Fruit fly (Drosophila melanogaster): ENCODE results near the gene CG42537.

The CG42537 gene

DNA sequence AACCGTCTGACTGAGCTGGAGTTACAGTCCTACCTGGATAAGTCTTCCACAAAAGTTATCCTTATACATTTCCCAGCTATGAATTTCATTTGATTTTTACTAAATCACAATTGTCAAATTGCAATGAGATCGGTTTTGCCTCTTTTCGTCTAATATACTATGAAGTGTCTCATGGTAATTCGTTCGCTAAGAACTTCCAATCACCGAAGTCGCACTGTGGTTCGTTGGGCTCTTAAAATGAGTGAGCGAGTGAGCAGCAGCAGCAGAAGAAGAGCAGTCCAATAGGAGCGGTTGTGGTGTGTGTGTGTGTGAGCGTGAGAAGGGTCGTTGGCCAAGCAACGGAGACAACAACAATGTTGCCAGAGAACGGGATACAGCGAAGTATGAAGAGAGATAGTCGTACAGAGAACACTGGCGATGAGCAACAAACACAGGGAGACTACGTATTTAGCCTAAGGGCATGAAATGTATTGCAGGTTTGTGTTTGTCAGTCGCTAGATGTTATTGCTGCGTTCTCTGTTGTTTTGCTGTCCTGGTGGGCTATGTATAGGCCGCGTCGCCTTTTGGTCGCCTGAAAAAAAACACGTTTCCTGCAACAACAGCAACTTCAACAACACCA is 46.5 kb downstream of the CG42537 start (continued):
- TF ChIP-seq ERR (GFP tag; optimal IDR thresholded peaks at IDR 0.05) (peak; percentile 91), CG16863 (GFP tag; optimal IDR thresholded peaks at IDR 0.05) (peak; percentile 91), CG14014 (GFP tag; IDR thresholded peaks at IDR 0.05) (peak; percentile 91), Hmx (GFP tag; optimal IDR thresholded peaks at IDR 0.05) (no peak), sim (GFP tag; IDR thresholded peaks at IDR 0.05) (peak; percentile 74; the same call in 1 of the 2 replicates), nerfin-1 (tag; optimal IDR thresholded peaks at IDR 0.05) (peak; percentile 80), CG4404 (GFP tag; IDR thresholded peaks at IDR 0.05) (peak; percentile 92), CrebB (tag; optimal IDR thresholded peaks at IDR 0.05) (peak; percentile 91), CG7786 (GFP tag; optimal IDR thresholded peaks at IDR 0.05) (peak; percentile 95), CG18011 (GFP tag; optimal IDR thresholded peaks at IDR 0.05) (peak; percentile 80), gsb-n (tag; optimal IDR thresholded peaks at IDR 0.05) (peak; percentile 88), CG8924 (tag; optimal IDR thresholded peaks at IDR 0.05) (peak; percentile 93), pfk (GFP tag; optimal IDR thresholded peaks at IDR 0.05) (peak; percentile 32), CG13775 (GFP tag; optimal IDR thresholded peaks at IDR 0.05) (peak; percentile 89), Dll (GFP tag; IDR thresholded peaks at IDR 0.05; ENCODE audit: partially characterized antibody) (peak; percentile 52; the same call in 1 of the 4 replicates), CG1647 (GFP tag; optimal IDR thresholded peaks at IDR 0.05) (peak; percentile 84), Opbp (GFP tag; IDR thresholded peaks at IDR 0.05; ENCODE audit: partially characterized antibody) (no peak), CG17186 (GFP tag; optimal IDR thresholded peaks at IDR 0.05) (peak; percentile 44), Myb (GFP tag; optimal IDR thresholded peaks at IDR 0.05) (peak; percentile 82), MTF-1 (GFP tag; optimal IDR thresholded peaks at IDR 0.05; ENCODE audit: borderline replicate concordance) (peak; percentile 78), CG17328 (GFP tag; IDR thresholded peaks at IDR 0.05) (peak; percentile 94), usp (GFP tag; optimal IDR thresholded peaks at IDR 0.05) (no peak), aop (GFP tag; IDR thresholded peaks at IDR 0.05) (peak; percentile 69), CG17568 (GFP tag; optimal IDR thresholded peaks at IDR 0.05) (peak; percentile 87), CG12155 (GFP tag; optimal IDR thresholded peaks at IDR 0.05) (peak; percentile 92), CG7987 (GFP tag; optimal IDR thresholded peaks at IDR 0.05) (peak; percentile 66), chinmo (GFP tag; IDR thresholded peaks at IDR 0.05; ENCODE audit: partially characterized antibody) (0 out of 4 replicates have a peak, but pooled peaks have one; percentile 55), Hand (GFP tag; optimal IDR thresholded peaks at IDR 0.05) (peak; percentile 95), gsb (GFP tag; IDR thresholded peaks at IDR 0.05) (peak; percentile 73), CG2199 (GFP tag; IDR thresholded peaks at IDR 0.05) (peak; percentile 81), crp (GFP tag; optimal IDR thresholded peaks at IDR 0.05) (peak in 1 of 2 experiments; percentile 49), dm (GFP tag; optimal IDR thresholded peaks at IDR 0.05) (peak; percentile 84), pb (GFP tag; optimal IDR thresholded peaks at IDR 0.05) (peak; percentile 86), HLH3B (GFP tag; IDR thresholded peaks at IDR 0.05) (peak; percentile 91), dmrt99B (tag; optimal IDR thresholded peaks at IDR 0.05) (peak; percentile 90), p53 (GFP tag; optimal IDR thresholded peaks at IDR 0.05) (peak; percentile 79), CG11723 (GFP tag; optimal IDR thresholded peaks at IDR 0.05) (peak; percentile 81), sd (tag; optimal IDR thresholded peaks at IDR 0.05) (peak; percentile 67), Sry-δ (GFP tag; optimal IDR thresholded peaks at IDR 0.05) (peak; percentile 52), Vsx1 (GFP tag; optimal IDR thresholded peaks at IDR 0.05) (peak; percentile 78), mirr (GFP tag; optimal IDR thresholded peaks at IDR 0.05) (peak; percentile 74), CG4328 (GFP tag; optimal IDR thresholded peaks at IDR 0.05) (peak; percentile 69), pum (GFP tag; optimal IDR thresholded peaks at IDR 0.05) (peak; percentile 94), Lhr (GFP tag; optimal IDR thresholded peaks at IDR 0.05) (peak; percentile 59), ara (GFP tag; IDR thresholded peaks at IDR 0.05) (peak; percentile 90), CG2678 (tag; optimal IDR thresholded peaks at IDR 0.05) (peak; percentile 94), ems (GFP tag; optimal IDR thresholded peaks at IDR 0.05) (peak; percentile 90), odd (GFP tag; optimal IDR thresholded peaks at IDR 0.05) (peak; percentile 87), Ada2b (GFP tag; IDR thresholded peaks at IDR 0.05) (peak; percentile 89)

All from whole organism, embryonic.